Fruit fly (Drosophila melanogaster): ENCODE data around the gene CG31522.

CG31522 gene

dm6 chr3R:4478220-4479037, 15.7 kb upstream of the CG31522 start (continued):
- TF ChIP-seq hbn (GFP tag; IDR thresholded peaks at IDR 0.05; ENCODE audit: partially characterized antibody) = peak; percentile 21; the same call in 1 of the 2 replicates
- TF ChIP-seq CG15269 (tag; optimal IDR thresholded peaks at IDR 0.05) = peak; percentile 89
- TF ChIP-seq CG10565 (GFP tag; optimal IDR thresholded peaks at IDR 0.05) = peak; percentile 22
- peak; percentile 18 for TF ChIP-seq NC2α (GFP tag; optimal IDR thresholded peaks at IDR 0.05)
- TF ChIP-seq CG12299 (tag; optimal IDR thresholded peaks at IDR 0.05) = peak; percentile 37
- TF ChIP-seq sd (tag; optimal IDR thresholded peaks at IDR 0.05) = peak; percentile 78
- TF ChIP-seq CG14965 (GFP tag; optimal IDR thresholded peaks at IDR 0.05; ENCODE audit: borderline replicate concordance) = peak; percentile 1
- TF ChIP-seq ind (GFP tag; optimal IDR thresholded peaks at IDR 0.05) = peak; percentile 89
- no peak for TF ChIP-seq eve (GFP tag; optimal IDR thresholded peaks at IDR 0.05)
- peak; percentile 79 for TF ChIP-seq MBD-R2 (GFP tag; IDR thresholded peaks at IDR 0.05)
- TF ChIP-seq CHES-1-like (GFP tag; optimal IDR thresholded peaks at IDR 0.05) = peak; percentile 85
- TF ChIP-seq gcm2 (GFP tag; optimal IDR thresholded peaks at IDR 0.05) = peak; percentile 82
- no peak for TF ChIP-seq zf30C (GFP tag; optimal IDR thresholded peaks at IDR 0.05)
- TF ChIP-seq toy (GFP tag; IDR thresholded peaks at IDR 0.05) = peak; percentile 80
- peak; percentile 88 for TF ChIP-seq Chrac-16 (GFP tag; optimal IDR thresholded peaks at IDR 0.05)
- peak; percentile 84 for TF ChIP-seq CG11504 (tag; optimal IDR thresholded peaks at IDR 0.05)
- no peak for TF ChIP-seq CG14667 (GFP tag; IDR thresholded peaks at IDR 0.05)
- peak; percentile 60; the same call in 1 of the 2 replicates for TF ChIP-seq CG10959 (GFP tag; IDR thresholded peaks at IDR 0.05)
- peak; percentile 61 for TF ChIP-seq HmgZ (tag; optimal IDR thresholded peaks at IDR 0.05)
- peak; percentile 86 for TF ChIP-seq HLH54F (GFP tag; optimal IDR thresholded peaks at IDR 0.05)
- TF ChIP-seq en (GFP tag; optimal IDR thresholded peaks at IDR 0.05) = peak; percentile 73
- TF ChIP-seq Pdp1 (GFP tag; optimal IDR thresholded peaks at IDR 0.05) = peak; percentile 83 to 87
- TF ChIP-seq Sin3A (optimal IDR thresholded peaks at IDR 0.05) = no peak
- peak; percentile 41 for TF ChIP-seq CG10147 (GFP tag; optimal IDR thresholded peaks at IDR 0.05)
- TF ChIP-seq run (tag; optimal IDR thresholded peaks at IDR 0.05) = peak; percentile 41
- peak; percentile 80 for TF ChIP-seq CG3847 (GFP tag; IDR thresholded peaks at IDR 0.05)
- TF ChIP-seq h (optimal IDR thresholded peaks at IDR 0.05) = no peak
- TF ChIP-seq br (optimal IDR thresholded peaks at IDR 0.05) = no peak
- peak; percentile 42 for TF ChIP-seq gsb-n (tag; optimal IDR thresholded peaks at IDR 0.05)
- TF ChIP-seq CG6683 (GFP tag; optimal IDR thresholded peaks at IDR 0.05) = peak; percentile 72
- peak; percentile 86 for TF ChIP-seq dysf (GFP tag; IDR thresholded peaks at IDR 0.05)
- no peak for TF ChIP-seq Tbp (GFP tag; optimal IDR thresholded peaks at IDR 0.05)
- TF ChIP-seq vvl (GFP tag; IDR thresholded peaks at IDR 0.05) = peak; percentile 96
- TF ChIP-seq yki (optimal IDR thresholded peaks at IDR 0.05) = peak; percentile 68
- TF ChIP-seq CG12769 (tag; optimal IDR thresholded peaks at IDR 0.05) = peak; percentile 91
- TF ChIP-seq CG1647 (GFP tag; optimal IDR thresholded peaks at IDR 0.05) = peak; percentile 76
- peak; percentile 71 for TF ChIP-seq Oaz (GFP tag; IDR thresholded peaks at IDR 0.05)
- peak; percentile 67 for TF ChIP-seq Vsx1 (GFP tag; optimal IDR thresholded peaks at IDR 0.05)
- TF ChIP-seq CG10267 (tag; optimal IDR thresholded peaks at IDR 0.05) = peak; percentile 71
- peak; percentile 34 for TF ChIP-seq TFAM (GFP tag; optimal IDR thresholded peaks at IDR 0.05)
- no peak for TF ChIP-seq CG2129 (GFP tag; IDR thresholded peaks at IDR 0.05; ENCODE audit: partially characterized antibody)
- no peak for TF ChIP-seq ato (GFP tag; IDR thresholded peaks at IDR 0.05; ENCODE audit: partially characterized antibody)
- TF ChIP-seq Hr39 (optimal IDR thresholded peaks at IDR 0.05) = no peak
- TF ChIP-seq trh (GFP tag; optimal IDR thresholded peaks at IDR 0.05) = peak; percentile 37
- peak; percentile 11 for TF ChIP-seq Neu2 (GFP tag; optimal IDR thresholded peaks at IDR 0.05; ENCODE audit: borderline replicate concordance)
- TF ChIP-seq bowl (GFP tag; IDR thresholded peaks at IDR 0.05) = peak; percentile 79
- TF ChIP-seq az2 (GFP tag; optimal IDR thresholded peaks at IDR 0.05) = peak; percentile 91
- TF ChIP-seq Opbp (GFP tag; IDR thresholded peaks at IDR 0.05; ENCODE audit: partially characterized antibody) = no peak
- TF ChIP-seq mam (GFP tag; optimal IDR thresholded peaks at IDR 0.05) = peak; percentile 91
- peak; percentile 39 for TF ChIP-seq sqz (GFP tag; optimal IDR thresholded peaks at IDR 0.05)
- TF ChIP-seq Taf1 (GFP tag; IDR thresholded peaks at IDR 0.05) = peak; percentile 80
